Fruit fly (Drosophila melanogaster) whole organism, prepupa: ENCODE data around the gene Gsc.
A peak's percentile ranks its signal among the peaks of the same experiment; 100 is the strongest.

Experiments used
- CG10631 ChIP-seq: fragments of 200-800 bp; sonication (Bioruptor generic); optimal IDR thresholded peaks from 2 replicates; lab custom pipeline; 2016; ENCODE audit warnings: missing biosample characterization, missing genetic modification characterization
- CG10669 ChIP-seq: fragments of 200-800 bp; sonication (Bioruptor generic); optimal IDR thresholded peaks from 3 replicates; lab custom pipeline; 2018; ENCODE audit warnings: missing biosample characterization, mild to moderate bottlenecking, missing genetic modification characterization, moderate library complexity
- CG11294 ChIP-seq: fragments of 200-800 bp; sonication (Bioruptor generic); IDR thresholded peaks from 2 replicates; pipeline ENCODE4 v1.3.6; 2022; ENCODE audit warnings: missing biosample characterization, missing genetic modification characterization
- CG11762 ChIP-seq: fragments of 200-800 bp; sonication (Bioruptor generic); optimal IDR thresholded peaks from 3 replicates; lab custom pipeline; 2016; ENCODE audit warnings: missing biosample characterization, missing genetic modification characterization; ENCODE audit not compliant: insufficient read depth
- CG11902 ChIP-seq: fragments of 200-800 bp; sonication (Bioruptor generic); optimal IDR thresholded peaks from 3 replicates; lab custom pipeline; 2016; ENCODE audit warnings: missing biosample characterization, missing genetic modification characterization
- CG15336 ChIP-seq: fragments of 200-800 bp; sonication (Bioruptor generic); IDR thresholded peaks from 2 replicates; pipeline ENCODE4 v1.3.6; 2022; ENCODE audit warnings: missing biosample characterization, missing genetic modification characterization
- CG1621 ChIP-seq: fragments of 200-800 bp; sonication (Bioruptor generic); optimal IDR thresholded peaks from 3 replicates; lab custom pipeline; 2018; ENCODE audit warnings: missing biosample characterization, mild to moderate bottlenecking, missing genetic modification characterization
- CG16779 ChIP-seq: fragments of 200-800 bp; sonication (Bioruptor generic); optimal IDR thresholded peaks from 3 replicates; lab custom pipeline; 2017; ENCODE audit warnings: missing biosample characterization, mild to moderate bottlenecking, missing genetic modification characterization
- CG3032 ChIP-seq: fragments of 200-800 bp; optimal IDR thresholded peaks from 2 replicates; lab custom pipeline; 2019; ENCODE audit warnings: missing biosample characterization, mild to moderate bottlenecking, missing genetic modification characterization, moderate library complexity
- CG31627 ChIP-seq: fragments of 200-800 bp; sonication (Bioruptor generic); optimal IDR thresholded peaks from 3 replicates; lab custom pipeline; 2016; ENCODE audit warnings: missing biosample characterization, missing genetic modification characterization
- CG32006 ChIP-seq: fragments of 200-800 bp; sonication (Bioruptor generic); optimal IDR thresholded peaks from 3 replicates; lab custom pipeline; 2017; ENCODE audit warnings: missing biosample characterization, mild to moderate bottlenecking, missing genetic modification characterization
- CG34406 ChIP-seq: fragments of 200-800 bp; sonication (Bioruptor generic); optimal IDR thresholded peaks from 3 replicates; lab custom pipeline; 2016; ENCODE audit warnings: missing biosample characterization, missing genetic modification characterization
- CG3919 ChIP-seq: fragments of 200-800 bp; sonication (Bioruptor generic); optimal IDR thresholded peaks from 3 replicates; lab custom pipeline; 2016; ENCODE audit warnings: missing biosample characterization, missing genetic modification characterization
- CG4318 ChIP-seq: fragments of 200-800 bp; sonication (Bioruptor generic); optimal IDR thresholded peaks from 3 replicates; lab custom pipeline; 2017; ENCODE audit warnings: missing biosample characterization, mild to moderate bottlenecking, missing genetic modification characterization
- CG6163 ChIP-seq: fragments of 200-800 bp; sonication (Bioruptor generic); IDR thresholded peaks from 3 replicates; pipeline ENCODE4 v1.3.6; 2022; ENCODE audit warnings: missing biosample characterization, missing genetic modification characterization
- CG6276 ChIP-seq: fragments of 200-800 bp; sonication (Bioruptor generic); optimal IDR thresholded peaks from 2 replicates; lab custom pipeline; 2017; ENCODE audit warnings: missing biosample characterization, mild to moderate bottlenecking, missing genetic modification characterization
- CG6808 ChIP-seq: fragments of 200-800 bp; sonication (Bioruptor generic); optimal IDR thresholded peaks from 3 replicates; lab custom pipeline; 2017; ENCODE audit warnings: missing biosample characterization, missing genetic modification characterization, mild to moderate bottlenecking, moderate library complexity, missing genetic modification reagents
- CG6854 ChIP-seq: fragments of 200-800 bp; sonication (Bioruptor generic); optimal IDR thresholded peaks from 2 replicates; lab custom pipeline; 2017; ENCODE audit warnings: missing biosample characterization, mild to moderate bottlenecking, missing genetic modification characterization
- CG8319 ChIP-seq: fragments of 200-800 bp; sonication (Bioruptor generic); optimal IDR thresholded peaks from 3 replicates; lab custom pipeline; 2016; ENCODE audit warnings: missing biosample characterization, missing genetic modification characterization
- CG8632 ChIP-seq: fragments of 200-800 bp; sonication (Bioruptor generic); optimal IDR thresholded peaks from 3 replicates; lab custom pipeline; 2016; ENCODE audit warnings: missing biosample characterization, missing genetic modification characterization
- Eip75B ChIP-seq: fragments of 200-800 bp; sonication (Bioruptor generic); optimal IDR thresholded peaks from 3 replicates; lab custom pipeline; 2016; ENCODE audit warnings: missing biosample characterization, missing genetic modification characterization
- Eip78C ChIP-seq: fragments of 200-800 bp; sonication (Bioruptor generic); peaks from one replicate; lab custom pipeline; 2016; ENCODE audit warnings: missing biosample characterization, missing genetic modification characterization
- Eip93F ChIP-seq: fragments of 200-800 bp; sonication (Bioruptor generic); optimal IDR thresholded peaks from 2 replicates; lab custom pipeline; 2016; ENCODE audit warnings: missing biosample characterization, mild to moderate bottlenecking, missing genetic modification characterization
- Ets21C ChIP-seq: fragments of 200-800 bp; sonication (Bioruptor generic); optimal IDR thresholded peaks from 3 replicates; lab custom pipeline; 2016; ENCODE audit warnings: missing biosample characterization, missing genetic modification characterization
- Ets96B ChIP-seq: fragments of 200-800 bp; optimal IDR thresholded peaks from 2 replicates; lab custom pipeline; 2019; ENCODE audit warnings: missing biosample characterization, mild to moderate bottlenecking, missing genetic modification characterization, moderate library complexity
- Gug ChIP-seq: fragments of 200-800 bp; sonication (Bioruptor generic); IDR thresholded peaks from 2 replicates; pipeline ENCODE4 v1.3.6; 2022; ENCODE audit warnings: missing biosample characterization, missing genetic modification characterization
- Hr39 ChIP-seq: fragments of 200-800 bp; sonication (Bioruptor generic); optimal IDR thresholded peaks from 2 replicates; lab custom pipeline; 2016; ENCODE audit warnings: missing biosample characterization, missing genetic modification characterization
- Hr4 ChIP-seq: fragments of 200-800 bp; sonication (Bioruptor generic); optimal IDR thresholded peaks from 3 replicates; lab custom pipeline; 2016; ENCODE audit warnings: missing biosample characterization, missing genetic modification characterization
- Lpt ChIP-seq: fragments of 200-800 bp; sonication (Bioruptor generic); optimal IDR thresholded peaks from 3 replicates; lab custom pipeline; 2016; ENCODE audit warnings: missing biosample characterization, missing genetic modification characterization
- Met ChIP-seq: fragments of 200-800 bp; sonication (Bioruptor generic); optimal IDR thresholded peaks from 3 replicates; lab custom pipeline; 2016; ENCODE audit warnings: missing biosample characterization, missing genetic modification characterization
- OdsH ChIP-seq: fragments of 200-800 bp; sonication (Bioruptor generic); optimal IDR thresholded peaks from 3 replicates; lab custom pipeline; 2016; ENCODE audit warnings: missing biosample characterization, missing genetic modification characterization
- Smox ChIP-seq: fragments of 200-800 bp; sonication (Bioruptor generic); optimal IDR thresholded peaks from 3 replicates; lab custom pipeline; 2016; ENCODE audit warnings: missing biosample characterization, missing genetic modification characterization
- Sox102F ChIP-seq: fragments of 200-800 bp; sonication (Bioruptor generic); optimal IDR thresholded peaks from 2 replicates; lab custom pipeline; 2016; ENCODE audit warnings: missing biosample characterization, mild to moderate bottlenecking, missing genetic modification characterization
- Sox14 ChIP-seq: fragments of 200-800 bp; sonication (Bioruptor generic); optimal IDR thresholded peaks from 3 replicates; lab custom pipeline; 2016; ENCODE audit warnings: missing biosample characterization, missing genetic modification characterization
- achi ChIP-seq: fragments of 200-800 bp; sonication (Bioruptor generic); optimal IDR thresholded peaks from 3 replicates; lab custom pipeline; 2016; ENCODE audit warnings: missing biosample characterization, missing genetic modification characterization
- acj6 ChIP-seq: fragments of 200-800 bp; sonication (Bioruptor generic); optimal IDR thresholded peaks from 3 replicates; lab custom pipeline; 2016; ENCODE audit warnings: missing biosample characterization, missing genetic modification characterization
- cyc ChIP-seq: fragments of 200-800 bp; sonication (Bioruptor generic); optimal IDR thresholded peaks from 3 replicates; lab custom pipeline; 2016; ENCODE audit warnings: missing biosample characterization, missing genetic modification characterization
- eg ChIP-seq: fragments of 200-800 bp; sonication (Bioruptor generic); IDR thresholded peaks from 3 replicates; pipeline ENCODE4 v1.3.6; 2022; ENCODE audit warnings: missing biosample characterization, missing genetic modification characterization
- esn ChIP-seq: fragments of 200-800 bp; sonication (Bioruptor generic); optimal IDR thresholded peaks from 2 replicates; lab custom pipeline; 2016; ENCODE audit warnings: missing biosample characterization, mild to moderate bottlenecking, missing genetic modification characterization, moderate library complexity
- fd59A ChIP-seq: fragments of 200-800 bp; sonication (Bioruptor generic); optimal IDR thresholded peaks from 2 replicates; lab custom pipeline; 2017; ENCODE audit warnings: missing biosample characterization, mild to moderate bottlenecking, missing genetic modification characterization, missing genetic modification reagents
- fd85E ChIP-seq: fragments of 200-800 bp; sonication (Bioruptor generic); optimal IDR thresholded peaks from 3 replicates; lab custom pipeline; 2016; ENCODE audit warnings: missing biosample characterization, missing genetic modification characterization
- lz ChIP-seq: fragments of 200-800 bp; sonication (Bioruptor generic); optimal IDR thresholded peaks from 3 replicates; lab custom pipeline; 2016; ENCODE audit warnings: missing biosample characterization, missing genetic modification characterization
- net ChIP-seq: fragments of 200-800 bp; sonication (Bioruptor generic); optimal IDR thresholded peaks from 3 replicates; lab custom pipeline; 2016; ENCODE audit warnings: missing biosample characterization, missing genetic modification characterization
- pdm3 ChIP-seq: fragments of 200-800 bp; sonication (Bioruptor generic); optimal IDR thresholded peaks from 3 replicates; lab custom pipeline; 2016; ENCODE audit warnings: missing biosample characterization, missing genetic modification characterization
- salr ChIP-seq, 2 experiments: fragments of 200-800 bp; sonication (Bioruptor generic); optimal IDR thresholded peaks; 3 replicates each; lab custom pipeline; 2016 to 2018; ENCODE audit warnings: missing biosample characterization in 2 of 2, missing genetic modification characterization in 2 of 2, mild to moderate bottlenecking in 1 of 2
- spab ChIP-seq: fragments of 200-800 bp; sonication (Bioruptor generic); optimal IDR thresholded peaks from 2 replicates; lab custom pipeline; 2017; ENCODE audit warnings: missing biosample characterization, mild to moderate bottlenecking, missing genetic modification characterization, missing genetic modification reagents
- svp ChIP-seq: fragments of 200-800 bp; sonication (Bioruptor generic); peaks from one replicate; lab custom pipeline; 2016; ENCODE audit warnings: missing biosample characterization, missing genetic modification characterization
- topi ChIP-seq: fragments of 200-800 bp; sonication (Bioruptor generic); optimal IDR thresholded peaks from 3 replicates; lab custom pipeline; 2016; ENCODE audit warnings: missing biosample characterization, missing genetic modification characterization
- vri ChIP-seq: fragments of 200-800 bp; sonication (Bioruptor generic); optimal IDR thresholded peaks from 3 replicates; lab custom pipeline; 2016; ENCODE audit warnings: missing biosample characterization, mild to moderate bottlenecking, missing genetic modification characterization

Gsc gene

dm6 chr2L:608143-608542 lies 13.7 kb upstream of the Gsc start (continued):
- TF ChIP-seq lz (GFP tag; lab: Kevin White, UChicago) (no peak), CG10631 (GFP tag; lab: Kevin White, UChicago) (peak; percentile 74), Hr4 (GFP tag; lab: Kevin White, UChicago) (peak; percentile 54), CG1621 (tag; lab: Kevin White, UChicago) (peak; percentile 69), achi (GFP tag; lab: Kevin White, UChicago) (peak; percentile 68), CG8319 (GFP tag; lab: Kevin White, UChicago) (no peak), Eip78C (GFP tag; lab: Kevin White, UChicago) (peak; percentile 83), fd59A (GFP tag; lab: Kevin White, UChicago) (peak; percentile 77), Hr39 (GFP tag; lab: Kevin White, UChicago) (no peak), Smox (no peak), CG6276 (GFP tag; lab: Kevin White, UChicago) (peak; percentile 38), Met (GFP tag; lab: Kevin White, UChicago) (peak; percentile 4), Ets21C (no peak), eg (peak; percentile 45; the same call in 2 of the 3 replicates)

DNA sequence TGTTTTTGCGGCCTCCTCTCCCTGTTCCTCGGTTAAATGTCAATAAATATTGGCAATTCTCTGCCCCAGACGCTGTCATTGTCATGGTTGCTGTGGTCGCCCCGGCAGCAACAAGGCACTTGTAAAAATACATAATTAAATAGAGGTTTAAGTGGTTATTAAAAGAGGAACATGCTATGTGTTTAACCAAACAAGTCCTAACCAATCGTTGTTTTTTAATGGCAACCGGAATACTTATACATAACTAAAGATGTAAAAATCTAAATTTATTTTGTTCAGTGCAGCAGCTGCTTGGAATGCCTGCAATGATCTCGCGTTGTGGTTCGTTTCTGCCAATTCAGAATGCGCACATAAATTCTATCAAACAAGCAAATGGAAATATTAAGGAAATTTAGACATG lies 12.5 kb upstream of the Gsc start:
- TF ChIP-seq Hr4 (GFP tag; lab: Kevin White, UChicago) (no peak), topi (GFP tag; lab: Kevin White, UChicago) (peak; percentile 42), salr (GFP tag; optimal IDR thresholded peaks at IDR 0.05; lab: Kevin White, UChicago) (peak in 1 of 2 experiments; percentile 12), CG16779 (no peak), CG11294 (GFP tag; lab: Robert Waterston, UW) (no peak), CG10631 (GFP tag; lab: Kevin White, UChicago) (peak; percentile 12), Eip75B (GFP tag; lab: Kevin White, UChicago) (peak; percentile 34), OdsH (GFP tag; lab: Kevin White, UChicago) (peak; percentile 19), lz (GFP tag; lab: Kevin White, UChicago) (peak; percentile 8), CG32006 (GFP tag; lab: Kevin White, UChicago) (peak; percentile 39), pdm3 (GFP tag; lab: Kevin White, UChicago) (peak; percentile 34), CG15336 (GFP tag; lab: Robert Waterston, UW) (no peak), CG3919 (peak; percentile 28), CG34406 (GFP tag; lab: Kevin White, UChicago) (peak; percentile 13), acj6 (peak; percentile 4), eg (0 out of 3 replicates have a peak, but pooled peaks have one; percentile 32), Gug (no peak), Eip93F (GFP tag; lab: Kevin White, UChicago) (no peak), CG3032 (tag; lab: Kevin White, UChicago) (peak; percentile 27), vri (GFP tag; lab: Kevin White, UChicago) (peak; percentile 4), CG6854 (GFP tag; lab: Kevin White, UChicago) (no peak), esn (GFP tag; lab: Kevin White, UChicago) (peak; percentile 36), CG31627 (peak; percentile 13), Sox14 (GFP tag; lab: Kevin White, UChicago) (peak; percentile 31), fd85E (GFP tag; lab: Kevin White, UChicago) (no peak), CG11902 (no peak), net (GFP tag; lab: Kevin White, UChicago) (peak; percentile 4), svp (GFP tag; lab: Kevin White, UChicago) (peak; percentile 76), Met (GFP tag; lab: Kevin White, UChicago) (peak; percentile 15), CG4318 (GFP tag; lab: Kevin White, UChicago) (no peak), CG6808 (GFP tag; lab: Kevin White, UChicago) (peak; percentile 23), CG10669 (GFP tag; lab: Kevin White, UChicago) (peak; percentile 13), CG1621 (tag; lab: Kevin White, UChicago) (peak; percentile 19), Ets21C (no peak), cyc (GFP tag; lab: Kevin White, UChicago) (peak; percentile 6), CG11762 (GFP tag; lab: Kevin White, UChicago) (no peak), spab (GFP tag; lab: Kevin White, UChicago) (peak; percentile 26), Lpt (no peak), Eip78C (GFP tag; lab: Kevin White, UChicago) (peak; percentile 89), Hr39 (GFP tag; lab: Kevin White, UChicago) (peak; percentile 17), CG6163 (GFP tag; lab: Robert Waterston, UW) (peak; percentile 72), CG8319 (GFP tag; lab: Kevin White, UChicago) (no peak), CG8632 (GFP tag; lab: Kevin White, UChicago) (no peak), Sox102F (GFP tag; lab: Kevin White, UChicago) (peak; percentile 10), Smox (peak; percentile 41), Ets96B (peak; percentile 53)
